Worm (Caenorhabditis elegans): Measurements from ENCODE around the gene nstp-5.

DNA sequence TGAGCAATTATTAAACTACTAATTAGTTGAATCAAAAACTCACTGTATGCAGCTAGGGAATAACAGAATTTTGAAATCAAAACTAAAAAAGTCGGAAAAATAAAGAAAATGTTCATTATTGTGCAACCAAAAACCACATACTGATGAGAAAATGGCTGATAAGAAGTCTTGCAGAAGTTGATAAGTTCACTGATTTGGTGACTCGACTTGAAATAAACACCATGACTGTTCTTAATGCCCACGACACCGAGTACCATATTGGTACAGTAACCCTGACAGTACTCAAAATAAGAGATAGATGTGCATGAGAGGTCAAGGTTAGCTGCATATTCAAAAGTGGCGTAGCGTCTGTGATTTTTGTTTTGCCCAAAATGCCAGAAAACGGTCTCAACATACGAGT, 30.7 kb downstream of the nstp-5 start:
- TF ChIP-seq ZK546.5 (tag; optimal IDR thresholded peaks at IDR 0.05) (no peak), egl-27 (tag; optimal IDR thresholded peaks at IDR 0.05) (no peak), nhr-11 (tag; optimal IDR thresholded peaks at IDR 0.05) (no peak)
